Worm (Caenorhabditis elegans): Measurements from ENCODE around the gene C34F11.1.

Gene C34F11.1

DNA sequence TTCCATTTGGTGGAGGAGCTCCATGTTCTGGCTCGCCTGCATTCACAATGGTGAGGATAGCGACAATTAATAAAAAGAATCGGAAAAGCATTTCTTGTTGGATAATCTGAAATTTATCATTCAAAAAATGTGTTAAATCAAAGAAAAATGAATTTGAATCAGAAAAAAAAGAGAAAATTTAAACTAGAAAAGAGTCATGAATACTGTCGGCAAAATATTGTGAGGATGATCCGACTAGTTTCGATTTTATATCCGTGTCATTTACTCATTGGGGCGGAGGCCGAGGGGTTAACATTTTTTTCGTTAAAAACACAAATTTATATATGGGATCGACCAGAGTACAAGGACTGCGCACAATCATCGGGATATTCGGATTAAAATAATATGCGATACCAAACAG, 34.9 kb upstream of the C34F11.1 start, which contains the start of gene C27D6.12:
Gene C27D6.12 (minus strand): TSS at position 101 of the 400 bp plus-strand sequence.
- TF ChIP-seq unc-62 (GFP tag; optimal IDR thresholded peaks at IDR 0.05) (no peak), hlh-4 (tag; optimal IDR thresholded peaks at IDR 0.05) (no peak), lin-15B (tag; optimal IDR thresholded peaks at IDR 0.05) (no peak), blmp-1 (tag; optimal IDR thresholded peaks at IDR 0.05) (no peak), ces-1 (GFP tag; optimal IDR thresholded peaks at IDR 0.05) (no peak)

DNA sequence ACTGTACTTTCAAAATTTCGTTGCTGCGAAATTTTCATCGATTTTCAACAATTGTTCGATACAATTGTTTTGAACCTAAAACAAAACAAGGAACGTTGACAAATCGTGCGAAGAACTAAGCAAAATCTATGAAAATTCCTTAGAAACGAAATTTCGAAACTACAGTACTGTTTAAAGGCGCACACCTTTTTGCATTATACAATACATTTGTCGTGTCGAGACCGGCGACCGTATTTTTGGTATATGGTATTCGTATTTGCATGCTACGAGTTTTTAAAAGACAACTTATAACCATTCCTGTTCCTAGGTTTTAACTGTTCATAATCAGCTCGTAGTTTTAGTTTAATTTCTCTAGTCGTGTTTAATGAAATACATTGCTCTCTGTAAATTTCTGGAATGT, 34.2 kb upstream of the C34F11.1 start:
- TF ChIP-seq zip-4 (GFP tag; optimal IDR thresholded peaks at IDR 0.05) (peak; percentile 7), skn-1 (tag; optimal IDR thresholded peaks at IDR 0.05) (no peak), elt-2 (tag; optimal IDR thresholded peaks at IDR 0.05) (peak; percentile 1), irx-1 (tag; optimal IDR thresholded peaks at IDR 0.05) (no peak)

DNA sequence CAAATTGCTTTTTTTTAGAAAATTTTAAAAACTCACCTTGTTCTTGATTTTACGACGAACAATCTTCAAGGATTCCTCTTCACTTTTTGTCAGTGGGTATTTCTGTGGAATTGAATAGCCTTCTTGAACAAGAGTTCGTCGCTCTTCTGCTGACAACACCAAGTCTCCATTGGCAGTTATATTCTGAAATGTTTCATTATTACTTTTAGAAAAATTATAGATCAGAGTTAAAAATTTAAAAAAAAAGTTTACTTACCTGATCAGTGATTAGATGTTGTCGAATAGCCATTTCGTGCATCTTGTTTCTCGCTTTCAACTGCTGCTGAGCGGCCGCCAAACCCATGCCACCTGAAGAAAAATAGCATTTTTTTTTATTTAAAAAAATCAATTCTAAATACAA, 32.5 kb upstream of the C34F11.1 start:
- TF ChIP-seq nhr-71 (tag; optimal IDR thresholded peaks at IDR 0.05) (no peak), elt-3 (tag; optimal IDR thresholded peaks at IDR 0.05) (no peak), ets-5 (GFP tag; IDR thresholded peaks at IDR 0.05) (no peak), blmp-1 (tag; optimal IDR thresholded peaks at IDR 0.05) (no peak), efl-1 (optimal IDR thresholded peaks at IDR 0.05) (no peak), efl-1 (GFP tag; optimal IDR thresholded peaks at IDR 0.05 in 1 of 2) (peak in 1 of 2 experiments; percentile 62), dpl-1 (GFP tag; optimal IDR thresholded peaks at IDR 0.05) (no peak), jun-1 (tag; optimal IDR thresholded peaks at IDR 0.05) (no peak)

DNA sequence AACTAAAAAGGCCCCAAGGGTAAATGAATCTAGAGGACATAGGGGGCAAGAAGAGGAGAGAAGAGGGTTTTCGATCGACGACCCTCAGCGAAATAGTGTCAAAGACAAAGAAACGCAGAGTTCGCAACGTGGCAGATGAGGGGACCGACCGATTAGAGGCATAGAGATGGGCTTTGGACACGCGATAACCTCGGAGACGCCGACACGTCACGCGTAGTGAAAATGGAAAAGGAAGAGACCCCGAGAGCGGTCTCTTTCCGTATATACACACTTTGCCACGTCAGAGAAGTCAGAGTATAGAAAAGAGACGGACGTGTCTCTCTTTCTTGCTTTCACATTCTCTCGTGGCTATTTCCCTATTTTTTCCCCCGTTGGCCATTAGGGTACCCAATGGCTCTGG, 31.3 kb upstream of the C34F11.1 start:
- TF ChIP-seq hlh-17 (GFP tag; optimal IDR thresholded peaks at IDR 0.05; ENCODE audit: borderline replicate concordance) = no peak
- peak; percentile 58 for TF ChIP-seq ztf-4 (tag; optimal IDR thresholded peaks at IDR 0.05)
- no peak for TF ChIP-seq nhr-237 (tag; optimal IDR thresholded peaks at IDR 0.05)
- TF ChIP-seq efl-1 (optimal IDR thresholded peaks at IDR 0.05) = peak; percentile 57 to 75
- TF ChIP-seq efl-1 (GFP tag; optimal IDR thresholded peaks at IDR 0.05 in 1 of 2) = peak; percentile 27 to 93
- TF ChIP-seq unc-86 (tag; optimal IDR thresholded peaks at IDR 0.05) = peak; percentile 57
- TF ChIP-seq lin-35 (GFP tag; optimal IDR thresholded peaks at IDR 0.05) = peak; percentile 57 to 61
- TF ChIP-seq fkh-8 (tag; optimal IDR thresholded peaks at IDR 0.05) = peak; percentile 83
- TF ChIP-seq lsy-2 (tag; optimal IDR thresholded peaks at IDR 0.05) = peak; percentile 72 to 76
- peak; percentile 52 for TF ChIP-seq rnt-1 (tag; optimal IDR thresholded peaks at IDR 0.05)
- TF ChIP-seq skn-1 (tag; optimal IDR thresholded peaks at IDR 0.05) = peak; percentile 34
- peak; percentile 84 for TF ChIP-seq nhr-20 (tag; optimal IDR thresholded peaks at IDR 0.05)
- TF ChIP-seq lin-14 (GFP tag; optimal IDR thresholded peaks at IDR 0.05) = peak; percentile 97
- no peak for TF ChIP-seq nhr-28 (tag; optimal IDR thresholded peaks at IDR 0.05)
- TF ChIP-seq snu-23 (GFP tag; optimal IDR thresholded peaks at IDR 0.05) = peak; percentile 90
- TF ChIP-seq mep-1 (tag; optimal IDR thresholded peaks at IDR 0.05) = peak; percentile 73
- no peak for TF ChIP-seq sptf-1 (tag; optimal IDR thresholded peaks at IDR 0.05)
- no peak; the same call in 1 of the 2 replicates for TF ChIP-seq mab-9 (GFP tag; IDR thresholded peaks at IDR 0.05)
- TF ChIP-seq C16A3.4 (tag; optimal IDR thresholded peaks at IDR 0.05) = peak; percentile 43
- TF ChIP-seq elt-3 (tag; optimal IDR thresholded peaks at IDR 0.05) = peak in 1 of 6 experiments; percentile 11
- TF ChIP-seq isw-1 (GFP tag; IDR thresholded peaks at IDR 0.05) = peak; percentile 70
- TF ChIP-seq Y116A8C.19 (tag; optimal IDR thresholded peaks at IDR 0.05; ENCODE audit: borderline replicate concordance) = no peak
- peak in 1 of 2 experiments; percentile 86 for TF ChIP-seq mdl-1 (tag; optimal IDR thresholded peaks at IDR 0.05)
- TF ChIP-seq tbx-2 (tag; optimal IDR thresholded peaks at IDR 0.05) = peak; percentile 79
- TF ChIP-seq aha-1 (tag; optimal IDR thresholded peaks at IDR 0.05) = no peak
- TF ChIP-seq lin-13 (GFP tag; optimal IDR thresholded peaks at IDR 0.05) = peak; percentile 69
- peak; percentile 73 for TF ChIP-seq nhr-19 (GFP tag; conservative IDR thresholded peaks at IDR 0.05)
- TF ChIP-seq elt-2 (tag; optimal IDR thresholded peaks at IDR 0.05) = no peak
- peak; percentile 81 for TF ChIP-seq nhr-47 (tag; optimal IDR thresholded peaks at IDR 0.05)
- TF ChIP-seq ceh-82 (tag; optimal IDR thresholded peaks at IDR 0.05) = peak; percentile 9 to 70 (median 47)
- TF ChIP-seq unc-130 (tag; optimal IDR thresholded peaks at IDR 0.05) = peak; percentile 10
- TF ChIP-seq lin-15B (tag; optimal IDR thresholded peaks at IDR 0.05) = peak; percentile 4
- TF ChIP-seq xbp-1 (tag; optimal IDR thresholded peaks at IDR 0.05) = peak; percentile 90
- no peak for TF ChIP-seq ceh-8 (GFP tag; optimal IDR thresholded peaks at IDR 0.05)
- peak; percentile 83 for TF ChIP-seq nhr-85 (tag)
- TF ChIP-seq nhr-11 (tag; optimal IDR thresholded peaks at IDR 0.05) = no peak
- peak; percentile 25 for TF ChIP-seq egl-13 (tag; optimal IDR thresholded peaks at IDR 0.05)
